Worm (Caenorhabditis elegans) whole organism, dauer: ENCODE data around the gene F32D8.14.

Experiments
- unc-62 ChIP-seq: sonication (generic microtip); optimal IDR thresholded peaks from 2 replicates; lab custom pipeline; 2017; ENCODE audit warnings: missing biosample characterization, missing genetic modification reagents, missing genetic modification characterization

F32D8.14 gene

DNA sequence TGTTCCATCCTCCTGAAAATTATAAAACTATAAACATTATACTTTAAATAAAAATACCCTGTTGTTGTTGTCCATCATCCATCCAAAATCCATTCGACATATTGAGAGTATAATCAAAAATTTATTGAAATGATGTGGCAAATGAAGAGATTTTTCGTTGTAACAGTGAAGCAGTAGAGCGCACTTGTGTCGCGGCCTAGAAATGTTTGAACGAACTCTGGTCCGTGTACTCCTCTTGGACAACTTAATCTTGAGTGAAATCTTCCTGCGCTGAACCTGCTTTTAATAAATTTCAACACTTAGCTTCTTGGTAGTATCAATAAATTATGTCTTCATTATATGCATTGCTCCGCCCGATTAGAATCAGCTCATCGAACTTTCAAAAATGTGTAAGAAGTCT lies at the start of gene F32D8.14, which contains the start of gene F32D8.5:
Gene F32D8.14 (minus strand): TSS at position 188 of the 400 bp plus-strand sequence.
Gene F32D8.5 (plus strand): TSS at position 200 of the 400 bp plus-strand sequence.
- no peak for TF ChIP-seq unc-62 (GFP tag; lab: Kevin White, UChicago)

DNA sequence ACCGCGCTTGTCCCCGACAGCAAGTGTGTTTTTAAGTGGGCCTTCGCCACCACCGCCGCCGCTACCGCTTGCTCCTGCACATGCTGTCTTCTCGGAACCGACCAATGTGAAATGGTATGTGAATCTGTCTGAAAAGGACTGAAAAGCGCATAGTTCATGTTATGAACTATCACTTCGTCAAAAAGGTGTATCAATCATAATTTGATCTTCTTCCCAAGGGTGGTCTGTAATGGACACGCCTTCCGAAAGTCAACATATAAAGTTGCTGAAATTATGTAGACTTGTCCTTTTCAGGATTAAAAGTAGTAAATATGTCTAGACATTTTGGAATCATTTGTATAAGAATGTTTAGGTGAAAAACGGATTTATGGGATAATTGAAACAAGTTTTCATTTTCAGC lies 47.6 kb upstream of the F32D8.14 start, which contains the start of gene zip-9:
Gene zip-9 (plus strand): TSS at position 301 of the 400 bp plus-strand sequence.
- no peak for TF ChIP-seq unc-62 (GFP tag; lab: Kevin White, UChicago)

DNA sequence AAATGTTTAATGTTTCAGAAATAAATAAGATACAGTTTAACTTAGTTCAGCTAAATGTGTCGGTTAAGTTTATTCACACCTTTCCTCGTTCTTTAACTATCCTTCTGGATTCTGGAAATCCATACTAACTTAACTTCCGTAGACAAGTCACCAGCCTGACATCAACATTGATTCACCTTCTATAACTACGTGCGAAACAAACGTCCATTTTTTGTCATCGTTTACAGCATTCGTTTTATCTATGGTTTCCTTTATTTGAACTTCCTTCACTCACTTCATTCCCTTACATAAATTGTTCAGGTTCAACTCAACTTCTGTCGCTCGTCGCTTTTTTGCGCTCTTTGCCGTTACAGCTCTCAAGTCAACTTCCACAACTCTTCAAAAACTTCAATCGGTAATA lies 46.6 kb upstream of the F32D8.14 start, which contains the start of gene F17C11.26:
Gene F17C11.26 (plus strand): TSS at position 301 of the 400 bp plus-strand sequence.
- no peak for TF ChIP-seq unc-62 (GFP tag; lab: Kevin White, UChicago)

DNA sequence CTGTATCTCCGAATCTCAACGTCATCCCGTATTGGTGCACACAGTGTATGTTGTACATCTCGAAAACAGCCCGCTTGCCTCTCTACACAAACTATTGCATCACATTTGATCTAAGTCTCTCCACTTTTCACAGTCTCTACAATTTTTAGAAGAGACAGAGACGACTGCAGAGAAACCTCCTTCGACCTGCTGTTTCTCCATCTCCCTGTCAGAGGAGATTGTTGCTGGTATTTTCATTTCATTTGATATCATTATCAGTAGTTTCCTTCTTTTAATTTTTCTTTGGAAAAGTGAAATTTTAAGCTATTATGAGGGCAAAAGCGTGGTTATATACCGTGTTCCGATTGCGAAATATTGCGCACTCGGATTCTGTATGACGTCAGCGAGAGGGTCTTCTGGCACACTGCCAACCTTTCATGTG lies 46.0 kb upstream of the F32D8.14 start:
- no peak for TF ChIP-seq unc-62 (GFP tag; lab: Kevin White, UChicago)

DNA sequence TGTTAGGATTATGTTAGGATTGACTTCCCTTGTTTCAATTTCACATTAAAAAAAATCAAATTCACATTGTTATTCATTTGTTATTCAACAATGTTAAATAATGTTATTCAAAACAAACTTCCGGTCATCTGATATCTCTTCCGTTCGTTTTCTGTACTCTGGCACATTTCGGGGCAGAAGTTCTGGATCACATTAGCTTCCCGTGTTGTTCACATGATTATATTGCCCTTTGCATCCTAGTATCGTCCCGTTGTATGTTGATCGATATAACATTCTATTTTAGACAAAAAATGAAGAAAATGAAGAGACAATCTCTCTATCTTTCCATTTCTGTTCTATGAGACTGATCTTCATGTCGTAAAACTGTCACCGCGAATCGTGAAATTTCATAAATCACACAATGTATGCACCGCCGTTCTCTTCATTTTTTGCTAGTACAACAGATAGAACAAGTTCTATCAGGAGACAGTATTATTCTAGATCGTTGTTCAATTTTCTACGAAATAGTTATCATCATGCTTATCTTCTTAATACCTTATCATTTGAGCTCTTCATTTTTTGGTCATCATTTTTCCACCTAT lies 45.5 kb upstream of the F32D8.14 start:
- TF ChIP-seq unc-62 (GFP tag; lab: Kevin White, UChicago) = no peak

DNA sequence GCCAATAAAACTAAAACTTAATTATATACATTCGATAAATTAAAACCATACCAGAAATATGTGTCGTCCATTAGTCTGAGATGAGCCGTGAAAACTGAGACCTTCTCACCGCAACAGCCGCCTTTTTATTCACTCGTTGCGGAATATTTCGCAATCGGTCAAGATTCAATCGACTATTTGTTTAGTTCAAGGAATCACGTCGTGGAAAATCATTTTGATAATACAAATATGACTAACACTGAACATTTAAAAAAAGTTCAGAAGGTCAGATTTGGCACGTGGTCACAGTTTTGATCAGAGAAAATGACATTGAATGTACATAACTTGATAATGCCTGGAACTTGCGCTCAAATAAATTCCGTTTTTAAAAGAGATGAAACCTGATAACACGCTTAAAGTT lies 44.2 kb upstream of the F32D8.14 start, which contains the start of gene F17C11.11:
Gene F17C11.11 (minus strand): TSS at position 79 of the 400 bp plus-strand sequence.
- no peak for TF ChIP-seq unc-62 (GFP tag; lab: Kevin White, UChicago)

DNA sequence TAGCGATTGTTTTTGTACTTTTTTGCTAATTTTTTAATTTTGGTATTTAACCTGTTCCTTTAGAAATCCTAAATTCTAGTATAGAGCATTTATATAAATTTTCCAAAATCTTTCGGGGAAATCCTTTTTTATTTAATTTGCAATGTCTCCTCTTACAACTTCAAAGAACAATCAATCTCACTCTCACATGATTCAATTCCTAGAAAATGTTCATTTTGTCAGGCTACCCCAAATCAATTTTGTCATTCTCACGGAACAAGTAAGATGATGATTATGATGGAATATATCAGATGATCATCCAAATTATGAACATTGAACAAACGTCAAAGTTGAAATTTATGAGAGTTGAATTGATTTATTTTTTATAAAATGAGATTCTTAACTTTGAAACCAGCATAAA lies 42.7 kb upstream of the F32D8.14 start:
- TF ChIP-seq unc-62 (GFP tag; lab: Kevin White, UChicago) = no peak

DNA sequence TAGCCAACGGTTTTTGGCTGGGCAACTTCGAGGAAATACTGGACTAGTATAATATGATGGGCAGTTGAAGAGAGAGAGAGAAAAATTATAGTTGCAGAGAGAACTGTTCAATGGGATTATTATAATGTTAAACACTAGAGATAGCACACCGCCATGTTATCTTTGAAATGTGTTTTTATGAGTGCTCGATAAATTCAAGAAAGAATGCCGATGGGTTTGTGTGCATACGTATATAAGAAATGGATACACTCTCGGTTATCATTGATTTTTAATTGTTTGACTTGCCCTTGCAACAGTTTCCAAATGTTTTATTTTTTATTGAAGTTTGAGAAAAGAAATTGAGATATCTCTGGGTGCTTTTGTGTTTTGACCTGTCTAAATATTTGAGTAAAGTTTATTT lies 42.1 kb upstream of the F32D8.14 start, which contains the start of gene F17C11.12:
Gene F17C11.12 (minus strand): TSS at position 240 of the 400 bp plus-strand sequence.
- no peak for TF ChIP-seq unc-62 (GFP tag; lab: Kevin White, UChicago)

DNA sequence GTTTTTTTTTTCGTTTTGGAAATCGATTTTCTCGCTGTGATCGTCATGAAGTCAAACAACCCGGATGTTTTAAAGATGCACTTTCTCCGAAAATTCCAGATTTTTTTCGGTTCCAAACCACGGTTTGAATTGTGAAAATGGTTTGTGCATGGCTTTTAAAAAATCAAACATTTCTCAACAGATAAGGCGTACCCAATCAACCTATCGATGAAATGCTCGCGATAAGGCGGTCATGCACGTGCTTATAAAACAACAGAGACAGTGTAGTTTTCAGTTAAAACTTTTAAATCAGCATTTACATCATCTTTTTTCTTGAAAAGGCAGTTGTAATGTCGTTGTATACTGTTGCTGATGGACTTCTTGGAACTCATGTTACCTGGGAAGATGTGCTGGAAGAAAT lies 37.8 kb upstream of the F32D8.14 start, which contains the start of gene F58B4.5:
Gene F58B4.5 (plus strand): TSS at position 283 of the 400 bp plus-strand sequence.
- no peak for TF ChIP-seq unc-62 (GFP tag; lab: Kevin White, UChicago)

DNA sequence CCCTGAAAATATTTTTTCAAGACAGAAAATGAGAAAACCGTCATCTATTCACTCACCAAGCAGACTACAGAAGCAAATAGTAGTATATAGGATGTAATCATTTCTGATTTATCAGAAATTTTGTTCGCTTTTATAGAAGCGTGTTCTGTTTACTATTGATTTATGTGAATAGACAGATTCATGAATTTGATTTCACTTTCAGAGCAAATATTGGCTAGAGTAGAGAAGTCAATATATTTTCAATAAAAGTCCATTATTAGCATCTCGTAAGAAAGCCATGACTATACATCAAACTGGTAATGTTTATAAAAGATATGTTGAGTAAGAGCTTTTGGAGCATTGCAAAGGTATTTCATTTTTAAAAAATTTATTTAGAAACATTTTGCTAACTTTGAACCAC lies 36.6 kb upstream of the F32D8.14 start, which contains the start of gene scvp-1:
Gene scvp-1 (minus strand): TSS at position 101 of the 400 bp plus-strand sequence.
- TF ChIP-seq unc-62 (GFP tag; lab: Kevin White, UChicago) = no peak

DNA sequence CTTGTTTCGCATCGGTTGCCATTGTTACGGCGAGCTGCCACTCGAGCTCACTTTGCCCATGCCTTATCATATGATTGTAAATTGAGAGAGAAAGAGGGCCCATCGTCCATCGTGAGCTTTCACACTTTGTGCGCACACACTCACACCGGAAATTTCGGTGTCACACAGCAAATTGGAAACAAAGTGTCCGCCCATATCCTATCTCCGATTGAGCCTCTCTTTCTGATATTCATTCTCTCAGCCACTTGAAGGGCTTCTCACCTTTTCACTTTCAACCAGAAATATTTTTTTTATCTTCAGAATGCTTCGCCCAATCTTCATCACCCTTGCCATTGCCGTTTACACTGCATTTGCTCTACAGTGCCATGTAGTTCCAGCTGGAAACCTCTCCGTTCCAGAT lies 34.9 kb upstream of the F32D8.14 start, which contains the start of gene F58B4.3:
Gene F58B4.3 (plus strand): TSS at position 301 of the 400 bp plus-strand sequence.
- no peak for TF ChIP-seq unc-62 (GFP tag; lab: Kevin White, UChicago)

DNA sequence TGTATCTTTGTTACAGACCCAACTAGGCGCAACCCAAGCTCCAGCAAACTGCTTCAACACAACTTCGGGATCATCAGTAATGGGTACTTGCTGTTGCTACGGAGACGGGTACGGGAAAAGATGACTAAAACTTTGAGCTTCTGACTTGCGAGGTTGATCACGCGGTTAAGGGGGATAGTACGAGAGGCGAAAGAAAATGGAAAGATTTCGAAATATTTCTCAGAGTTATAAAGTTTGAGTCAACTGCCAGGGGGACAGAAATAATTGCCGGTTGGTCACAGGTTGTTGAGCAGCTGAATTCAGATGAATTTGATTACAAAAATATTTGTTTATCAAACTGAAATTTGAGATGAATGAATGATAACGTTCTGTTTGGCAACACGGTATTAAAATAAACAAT lies 31.1 kb upstream of the F32D8.14 start:
- no peak for TF ChIP-seq unc-62 (GFP tag; lab: Kevin White, UChicago)

DNA sequence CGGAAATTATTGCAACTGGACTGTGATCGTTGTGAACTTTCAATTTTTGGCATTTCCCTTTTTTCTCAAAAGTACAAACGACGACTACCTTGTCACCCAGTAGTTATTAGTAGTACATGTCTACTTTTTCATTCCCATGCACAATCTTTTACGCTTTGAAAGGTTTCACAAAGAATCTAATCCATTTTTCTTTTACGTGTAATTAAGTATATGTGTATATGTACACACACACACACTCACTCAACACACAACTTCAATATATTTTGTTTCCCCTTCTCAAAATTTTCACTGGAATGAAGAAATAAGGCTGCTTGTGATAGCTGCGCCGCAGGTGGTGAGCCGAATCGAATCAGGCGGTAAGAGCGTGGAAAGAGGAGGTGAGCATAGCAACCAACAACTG lies 30.1 kb upstream of the F32D8.14 start, which contains the start of gene F58B4.6:
Gene F58B4.6 (plus strand): TSS at position 301 of the 400 bp plus-strand sequence.
- no peak for TF ChIP-seq unc-62 (GFP tag; lab: Kevin White, UChicago)

DNA sequence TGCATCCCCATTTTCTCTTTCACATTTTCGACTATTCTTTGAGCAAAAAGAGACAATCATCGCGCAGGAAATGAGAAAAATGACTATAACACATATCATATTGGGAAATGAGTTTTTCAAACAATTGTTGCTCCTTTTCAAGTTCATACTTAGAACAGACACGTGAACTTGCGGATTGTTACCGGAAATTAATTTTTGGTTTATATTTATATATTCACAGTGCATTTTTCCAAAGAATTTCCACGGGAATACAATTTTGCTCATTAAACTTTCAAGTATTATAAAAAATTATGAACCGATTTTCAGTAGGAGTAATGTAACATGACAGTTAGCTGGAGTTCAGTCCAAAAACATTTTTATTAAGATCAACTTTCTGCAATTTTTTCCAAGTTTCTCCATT lies 28.6 kb upstream of the F32D8.14 start, which contains the start of gene F58B4.7:
Gene F58B4.7 (minus strand): TSS at position 101 of the 400 bp plus-strand sequence.
- no peak for TF ChIP-seq unc-62 (GFP tag; lab: Kevin White, UChicago)

DNA sequence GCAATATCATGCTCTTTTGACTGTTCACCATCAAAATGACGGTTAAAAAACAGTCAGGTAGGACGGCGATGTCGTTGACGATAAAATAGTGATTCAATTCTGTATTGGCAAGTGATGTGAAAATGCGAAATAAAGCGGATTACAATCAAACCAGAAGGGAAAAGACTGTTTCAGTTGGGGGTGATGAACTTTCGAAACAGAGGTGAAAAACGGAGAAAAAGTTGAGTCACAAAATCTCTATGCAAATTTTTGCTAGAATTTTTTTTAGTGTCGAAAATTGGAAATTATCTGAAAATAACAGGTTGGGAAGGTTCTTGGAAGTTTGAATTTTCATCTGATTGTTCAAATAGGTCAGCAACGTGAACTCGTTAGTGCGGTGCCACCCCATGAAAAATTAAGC lies 27.2 kb upstream of the F32D8.14 start, which contains the start of gene nas-31:
Gene nas-31 (minus strand): TSS at position 101 of the 400 bp plus-strand sequence.
- no peak for TF ChIP-seq unc-62 (GFP tag; lab: Kevin White, UChicago)

DNA sequence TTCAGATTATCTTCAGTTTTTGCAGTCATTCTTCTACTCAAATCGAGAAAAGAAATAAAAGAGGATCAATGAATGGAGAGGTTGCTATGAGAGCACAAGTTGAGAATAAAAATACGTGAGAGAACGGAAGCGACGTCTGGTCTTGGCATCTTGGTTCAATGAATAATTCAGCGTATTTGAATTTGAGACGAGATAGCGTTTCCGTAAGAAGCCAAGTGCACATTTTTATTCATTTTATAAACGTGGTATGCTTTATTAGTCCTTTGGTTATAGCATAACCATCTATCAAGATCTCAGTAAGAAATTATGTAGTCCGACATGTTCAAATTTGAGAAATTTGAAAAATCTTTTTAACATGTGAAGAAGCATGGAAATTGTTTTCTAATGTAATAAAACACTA lies 23.8 kb upstream of the F32D8.14 start, which contains the start of gene F58B4.2:
Gene F58B4.2 (minus strand): TSS at position 101 of the 400 bp plus-strand sequence.
- TF ChIP-seq unc-62 (GFP tag; lab: Kevin White, UChicago) = no peak
